Worm (Caenorhabditis elegans) whole organism, midembryonic: ENCODE measurements around the gene C07A12.7.

Experiments
- T22C8.4 ChIP-seq: fragments of 200-800 bp; sonication (Bioruptor generic); IDR thresholded peaks from 2 replicates; pipeline ENCODE4 v1.3.6; 2022; ENCODE audit warnings: missing genetic modification characterization, missing compliant biosample characterization
- cog-1 ChIP-seq: sonication (generic microtip); optimal IDR thresholded peaks from 2 replicates; lab custom pipeline; 2016; ENCODE audit warnings: missing genetic modification characterization, missing compliant biosample characterization
- flt-1 ChIP-seq: fragments of 200-800 bp; sonication (Bioruptor generic); IDR thresholded peaks from 2 replicates; pipeline ENCODE4 v1.3.6; 2022; ENCODE audit warnings: missing genetic modification characterization, missing compliant biosample characterization
- klf-2 ChIP-seq: fragments of 200-800 bp; sonication (Bioruptor generic); conservative IDR thresholded peaks from 2 replicates; pipeline ENCODE4 v1.3.6; 2022; ENCODE audit warnings: missing genetic modification reagents, missing genetic modification characterization, missing compliant biosample characterization
- med-1 ChIP-seq: sonication (generic microtip); optimal IDR thresholded peaks from 2 replicates; lab custom pipeline; 2017; ENCODE audit warnings: missing genetic modification characterization, mild to moderate bottlenecking, missing compliant biosample characterization, antibody characterized with exemption, missing genetic modification reagents; ENCODE audit not compliant: insufficient read depth
- ref-1 ChIP-seq: fragments of 200-800 bp; sonication (Bioruptor generic); conservative IDR thresholded peaks from 2 replicates; pipeline ENCODE4 v1.3.6; 2022; ENCODE audit warnings: missing genetic modification reagents, missing genetic modification characterization, missing compliant biosample characterization
- tab-1 ChIP-seq: fragments of 200-800 bp; sonication (Bioruptor generic); IDR thresholded peaks from 2 replicates; pipeline ENCODE4 v1.3.6; 2022; ENCODE audit warnings: missing genetic modification characterization, missing compliant biosample characterization
- ztf-23 ChIP-seq: fragments of 200-800 bp; sonication (Bioruptor generic); IDR thresholded peaks from 2 replicates; pipeline ENCODE4 v1.3.6; 2022; ENCODE audit warnings: missing genetic modification reagents, missing genetic modification characterization, missing compliant biosample characterization
- ztf-29 ChIP-seq: fragments of 200-800 bp; sonication (Bioruptor generic); IDR thresholded peaks from 2 replicates; pipeline ENCODE4 v1.3.6; 2022; ENCODE audit warnings: missing genetic modification reagents, missing genetic modification characterization, missing compliant biosample characterization

Gene C07A12.7

DNA sequence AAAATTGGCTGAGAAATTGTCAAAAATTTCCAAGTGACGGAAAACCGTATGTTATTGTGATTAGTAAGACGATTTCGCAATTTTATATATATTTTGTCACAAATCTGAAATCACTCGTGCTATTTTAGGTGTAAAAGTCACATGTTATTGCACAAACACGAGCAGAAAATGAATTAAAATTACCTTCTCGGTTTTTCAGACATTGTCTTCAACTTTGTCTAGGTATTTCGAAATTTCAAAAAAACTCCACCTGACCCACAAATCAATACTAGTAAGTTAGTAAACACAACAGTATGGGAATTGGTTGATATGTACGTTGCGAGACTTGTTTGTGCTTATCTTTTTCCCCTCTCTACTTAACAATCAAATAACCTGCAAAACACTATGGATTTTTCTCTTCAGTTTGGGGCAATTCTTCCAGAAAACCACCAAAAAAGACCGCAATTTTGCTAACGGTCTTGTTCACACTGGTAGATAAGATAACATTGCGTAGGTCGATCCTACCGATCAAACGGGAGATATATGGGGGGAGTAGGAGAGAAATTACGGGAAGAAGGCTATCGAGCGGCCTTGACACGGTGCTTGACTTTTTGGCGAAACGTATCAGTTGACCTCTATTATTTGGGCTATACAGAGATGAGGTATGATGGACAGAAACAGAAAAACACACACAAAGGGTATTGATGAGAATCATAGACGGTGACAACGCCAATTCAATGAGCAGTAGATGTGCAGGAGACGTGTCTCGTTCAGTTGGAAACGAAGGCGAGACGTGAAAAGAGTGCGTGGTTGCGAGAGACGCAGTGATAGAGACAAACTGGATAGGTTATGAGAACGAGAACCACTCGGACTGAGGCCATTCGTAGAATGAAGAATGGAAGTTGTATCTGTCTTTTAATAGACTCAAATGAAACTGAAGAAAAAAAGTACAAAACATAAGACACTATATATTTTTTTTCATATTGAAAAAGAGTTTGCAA, at the start of gene C07A12.7:
Gene C07A12.7 (minus strand): TSS at position 308 of the 980 bp plus-strand sequence.
- TF ChIP-seq tab-1 (no peak), ztf-23 (GFP tag; lab: Robert Waterston, UW) (no peak), flt-1 (GFP tag; lab: Robert Waterston, UW) (0 out of 2 replicates have a peak, but pooled peaks have one; percentile 21), klf-2 (no peak), ref-1 (GFP tag; lab: Robert Waterston, UW) (no peak), cog-1 (peak; percentile 9), ztf-29 (0 out of 2 replicates have a peak, but pooled peaks have one; percentile 17)

- no peak for TF ChIP-seq T22C8.4 (GFP tag; lab: Robert Waterston, UW)
- TF ChIP-seq cog-1 = no peak
- TF ChIP-seq klf-2 = no peak
- TF ChIP-seq ztf-23 (GFP tag; lab: Robert Waterston, UW) = no peak
- TF ChIP-seq ref-1 (GFP tag; lab: Robert Waterston, UW) = no peak
- TF ChIP-seq med-1 (GFP tag; lab: Kevin White, UChicago) = no peak
- no peak for TF ChIP-seq flt-1 (GFP tag; lab: Robert Waterston, UW)
- no peak for TF ChIP-seq ztf-29
- no peak for TF ChIP-seq tab-1
Measured at ce11 chrX:4571137-4571536, 49.2 kb upstream of the C07A12.7 start, which contains the start of gene amt-1. Gene amt-1, plus strand, starts transcription at chrX:4571437.

DNA sequence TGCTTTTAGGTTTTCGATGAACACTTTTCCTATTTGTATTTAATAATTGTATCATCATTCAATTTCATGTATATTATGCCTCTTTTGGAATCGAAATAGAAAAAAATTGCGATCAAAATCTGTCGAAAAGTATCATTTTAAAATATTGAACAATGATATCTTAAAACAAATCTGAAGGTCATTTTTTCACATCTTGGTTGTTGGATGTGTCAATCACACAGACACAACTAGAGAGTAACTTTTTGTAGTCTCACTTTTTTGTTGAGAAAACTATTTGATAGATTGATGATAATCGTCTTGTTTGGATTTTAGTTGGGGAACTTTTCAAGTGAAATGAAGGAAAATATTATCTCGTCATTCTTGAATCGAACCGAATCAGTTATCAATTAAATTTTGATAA, 47.3 kb upstream of the C07A12.7 start:
- TF ChIP-seq cog-1 = no peak
- no peak for TF ChIP-seq med-1 (GFP tag; lab: Kevin White, UChicago)
- no peak for TF ChIP-seq T22C8.4 (GFP tag; lab: Robert Waterston, UW)
- TF ChIP-seq tab-1 = no peak
- no peak for TF ChIP-seq ztf-23 (GFP tag; lab: Robert Waterston, UW)
- no peak for TF ChIP-seq klf-2
- no peak for TF ChIP-seq ref-1 (GFP tag; lab: Robert Waterston, UW)
- TF ChIP-seq flt-1 (GFP tag; lab: Robert Waterston, UW) = no peak
- TF ChIP-seq ztf-29 = no peak

ce11 chrX:4567110-4567509, 45.2 kb upstream of the C07A12.7 start:
- TF ChIP-seq tab-1 = no peak

DNA sequence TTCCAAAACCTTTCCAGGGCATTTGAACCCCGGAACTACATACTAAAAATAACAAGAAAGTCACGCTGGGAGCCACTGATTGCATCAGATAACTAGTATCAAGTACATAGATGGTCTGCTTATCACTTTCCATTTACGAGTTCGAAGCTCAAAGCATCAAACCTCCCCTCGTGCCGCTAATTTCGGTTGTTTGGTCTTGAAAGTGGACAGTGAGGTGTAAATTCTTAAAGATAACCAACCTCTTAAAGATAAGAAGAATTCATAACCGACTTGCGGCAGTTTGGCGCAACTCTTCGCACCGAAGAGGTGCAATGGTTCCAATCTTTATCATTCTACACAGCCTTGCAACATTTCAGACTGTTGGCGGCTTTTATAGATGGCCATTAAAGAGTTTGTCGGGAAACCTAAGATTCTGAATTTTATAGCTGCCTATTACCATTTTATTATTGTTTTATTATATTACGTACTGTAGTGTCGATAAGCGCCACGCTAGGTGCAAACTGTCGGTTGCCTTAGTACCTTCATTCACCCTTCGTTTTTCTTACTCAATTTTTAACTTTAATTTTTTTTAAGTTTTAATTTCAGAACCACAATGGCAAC, 42.9 kb upstream of the C07A12.7 start, which contains the start of gene amt-4:
Gene amt-4 (plus strand): TSS at position 586 of the 600 bp plus-strand sequence.
- no peak for TF ChIP-seq klf-2
- no peak for TF ChIP-seq ref-1 (GFP tag; lab: Robert Waterston, UW)
- TF ChIP-seq cog-1 = no peak
- TF ChIP-seq ztf-29 = no peak
- TF ChIP-seq med-1 (GFP tag; lab: Kevin White, UChicago) = no peak
- TF ChIP-seq T22C8.4 (GFP tag; lab: Robert Waterston, UW) = no peak
- TF ChIP-seq ztf-23 (GFP tag; lab: Robert Waterston, UW) = no peak
- TF ChIP-seq tab-1 = no peak
- TF ChIP-seq flt-1 (GFP tag; lab: Robert Waterston, UW) = no peak

ce11 chrX:4562288-4562687, 40.3 kb upstream of the C07A12.7 start:
- TF ChIP-seq med-1 (GFP tag; lab: Kevin White, UChicago) = no peak
- TF ChIP-seq flt-1 (GFP tag; lab: Robert Waterston, UW) = no peak
- TF ChIP-seq tab-1 = no peak
- no peak for TF ChIP-seq T22C8.4 (GFP tag; lab: Robert Waterston, UW)
- TF ChIP-seq ref-1 (GFP tag; lab: Robert Waterston, UW) = no peak
- no peak for TF ChIP-seq cog-1
- no peak for TF ChIP-seq ztf-29
- TF ChIP-seq klf-2 = no peak
- no peak for TF ChIP-seq ztf-23 (GFP tag; lab: Robert Waterston, UW)

DNA sequence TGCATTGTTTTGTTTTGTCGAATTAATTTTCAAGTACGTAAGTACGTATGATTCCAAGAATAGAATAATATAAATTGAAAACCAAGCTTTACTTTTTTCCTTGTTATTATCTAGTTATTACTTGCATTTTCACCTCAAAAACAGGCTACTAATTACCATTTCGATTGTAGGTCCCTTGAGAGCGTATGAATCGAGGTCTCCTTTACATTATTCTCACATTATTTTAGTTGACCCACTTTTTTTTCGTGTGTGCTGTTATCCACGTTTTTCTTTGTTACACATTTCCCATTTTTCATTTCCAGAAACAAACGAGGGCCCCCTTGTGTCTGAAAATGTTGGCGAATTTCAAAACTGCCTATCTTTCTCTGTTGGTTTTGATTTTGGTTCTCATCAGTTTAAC, 39.9 kb upstream of the C07A12.7 start, which contains the start of gene C05E11.6:
Gene C05E11.6 (plus strand): TSS at position 301 of the 400 bp plus-strand sequence.
- TF ChIP-seq med-1 (GFP tag; lab: Kevin White, UChicago) (no peak), tab-1 (no peak), cog-1 (no peak), flt-1 (GFP tag; lab: Robert Waterston, UW) (no peak), ztf-23 (GFP tag; lab: Robert Waterston, UW) (no peak), T22C8.4 (GFP tag; lab: Robert Waterston, UW) (no peak), ztf-29 (no peak), klf-2 (no peak), ref-1 (GFP tag; lab: Robert Waterston, UW) (no peak)

DNA sequence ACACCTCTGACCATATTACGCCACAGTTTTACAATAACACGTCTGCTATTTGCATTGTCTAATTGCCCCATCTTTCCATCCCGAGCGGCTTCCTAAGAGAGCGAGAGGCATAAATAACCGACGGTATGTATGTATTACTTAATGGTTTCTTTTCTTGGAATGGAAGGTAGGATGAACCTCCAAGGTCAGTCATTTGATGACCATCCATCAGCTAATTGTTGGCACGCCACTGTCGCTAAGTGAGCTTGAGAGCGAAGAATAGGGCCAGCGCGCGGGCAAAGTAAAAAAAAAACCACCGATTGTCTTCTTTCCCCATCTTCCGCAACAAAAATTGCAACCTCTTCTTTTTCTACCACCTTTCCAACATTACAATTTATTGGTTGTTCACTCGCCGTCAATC, 34.1 kb upstream of the C07A12.7 start:
- TF ChIP-seq ref-1 (GFP tag; lab: Robert Waterston, UW) = no peak
- no peak for TF ChIP-seq ztf-23 (GFP tag; lab: Robert Waterston, UW)
- TF ChIP-seq flt-1 (GFP tag; lab: Robert Waterston, UW) = no peak
- TF ChIP-seq ztf-29 = no peak
- no peak for TF ChIP-seq med-1 (GFP tag; lab: Kevin White, UChicago)
- TF ChIP-seq cog-1 = no peak
- TF ChIP-seq tab-1 = no peak
- no peak for TF ChIP-seq T22C8.4 (GFP tag; lab: Robert Waterston, UW)
- no peak for TF ChIP-seq klf-2

ce11 chrX:4554385-4554784, 32.4 kb upstream of the C07A12.7 start, which contains the start of gene ham-2:
Gene ham-2, plus strand, starts transcription at chrX:4554685.
- TF ChIP-seq cog-1 (no peak), flt-1 (GFP tag; lab: Robert Waterston, UW) (no peak), ztf-23 (GFP tag; lab: Robert Waterston, UW) (no peak), ref-1 (GFP tag; lab: Robert Waterston, UW) (no peak), klf-2 (no peak), med-1 (GFP tag; lab: Kevin White, UChicago) (no peak), T22C8.4 (GFP tag; lab: Robert Waterston, UW) (no peak), ztf-29 (no peak)
